Worm (Caenorhabditis elegans) whole organism, early embryonic: ENCODE measurements around the gene F28A12.10.

ENCODE experiments used
- ama-1 ChIP-seq: fragments of 150-350 bp; optimal IDR thresholded peaks from 2 replicates; lab custom pipeline; 2014
- pes-1 ChIP-seq: fragments of 200-800 bp; sonication (Bioruptor generic); IDR thresholded peaks from 2 replicates; pipeline ENCODE4 v1.3.6; 2022; ENCODE audit warnings: missing genetic modification reagents, missing genetic modification characterization, missing compliant biosample characterization

ce11 chrV:8623754-8624153 lies 13.8 kb downstream of the F28A12.10 start, which contains the start of gene F41E6.17:
- TF ChIP-seq pes-1 (GFP tag; lab: Robert Waterston, UW) (no peak), ama-1 (lab: Kevin White, UChicago) (no peak)
